Worm (Caenorhabditis elegans): ENCODE data around the gene M03D4.4.

The M03D4.4 gene

ce11 chrIV:6099770-6100169 lies 27.3 kb downstream of the M03D4.4 start:
- TF ChIP-seq unc-62 (GFP tag; optimal IDR thresholded peaks at IDR 0.05): no peak

DNA sequence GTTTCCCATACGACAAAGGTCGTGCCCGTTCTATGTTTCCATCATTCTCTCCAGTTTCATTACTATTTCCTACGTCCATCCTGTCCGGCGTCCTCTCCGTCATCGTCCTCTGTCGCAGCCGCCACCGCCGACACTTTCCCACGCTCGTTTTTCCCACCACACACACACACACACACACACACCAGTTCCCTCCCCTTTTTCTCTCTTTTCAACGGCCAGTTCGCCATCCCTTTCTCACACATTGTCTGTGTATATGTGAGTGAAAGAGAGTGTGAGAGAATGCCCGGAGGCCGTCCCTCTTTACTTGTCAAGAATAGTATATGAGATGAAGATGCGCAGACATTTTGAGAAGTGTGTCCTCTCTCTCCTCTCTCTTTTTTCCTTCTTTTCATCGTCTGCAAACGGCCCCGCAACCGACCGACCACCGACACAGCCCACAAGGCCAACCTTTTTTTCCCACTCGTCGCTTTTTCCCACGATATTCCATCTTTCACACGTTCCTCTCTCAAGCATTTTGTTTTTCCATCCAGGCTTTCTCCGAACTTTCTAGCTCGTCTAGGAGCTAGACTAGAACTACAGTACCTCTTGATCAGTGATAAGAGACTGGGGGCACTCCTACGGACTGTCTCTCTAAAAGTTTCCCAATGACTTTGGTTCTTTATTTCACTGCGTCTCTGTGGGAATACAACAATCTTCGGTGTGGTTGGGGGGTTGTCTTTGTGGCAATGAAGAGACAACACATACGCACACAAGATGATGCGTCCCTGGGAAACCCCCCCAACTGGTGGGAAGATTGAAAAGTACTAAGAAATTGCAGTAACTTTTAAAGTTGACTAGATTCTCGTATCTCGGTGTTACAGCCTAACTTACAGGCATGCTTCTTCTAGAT lies 29.8 kb downstream of the M03D4.4 start:
- no peak for TF ChIP-seq unc-62 (GFP tag; optimal IDR thresholded peaks at IDR 0.05)

DNA sequence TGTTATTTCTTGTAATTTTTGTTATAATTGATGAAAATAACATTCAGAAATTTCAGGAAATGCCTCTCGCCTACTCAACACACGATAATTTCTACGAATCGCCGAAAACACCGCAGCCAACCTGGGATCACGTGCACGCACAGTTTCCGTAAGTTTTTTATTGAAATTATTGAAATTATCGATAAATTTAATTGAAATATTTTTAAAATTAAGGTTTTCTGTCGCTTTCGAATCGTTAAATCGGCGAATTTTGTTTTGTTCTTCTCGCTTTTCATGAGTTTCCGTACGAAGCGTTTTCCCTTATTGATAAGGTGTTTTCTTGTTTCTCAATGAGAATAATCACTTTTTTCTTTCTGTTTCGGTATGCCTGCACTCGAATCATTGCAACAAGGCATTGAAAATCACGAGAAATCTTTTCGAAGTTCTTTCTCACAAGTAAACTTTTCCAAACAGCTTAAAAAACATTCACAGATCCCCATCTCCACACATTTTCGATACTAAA lies 31.7 kb downstream of the M03D4.4 start, which contains the start of gene lag-1:
lag-1 (plus strand) TSS at position 51 of the 502 bp plus-strand sequence.
- TF ChIP-seq unc-62 (GFP tag; optimal IDR thresholded peaks at IDR 0.05): no peak

ce11 chrIV:6094315-6094606 lies 32.8 kb downstream of the M03D4.4 start:
- no peak for TF ChIP-seq unc-62 (GFP tag; optimal IDR thresholded peaks at IDR 0.05)

DNA sequence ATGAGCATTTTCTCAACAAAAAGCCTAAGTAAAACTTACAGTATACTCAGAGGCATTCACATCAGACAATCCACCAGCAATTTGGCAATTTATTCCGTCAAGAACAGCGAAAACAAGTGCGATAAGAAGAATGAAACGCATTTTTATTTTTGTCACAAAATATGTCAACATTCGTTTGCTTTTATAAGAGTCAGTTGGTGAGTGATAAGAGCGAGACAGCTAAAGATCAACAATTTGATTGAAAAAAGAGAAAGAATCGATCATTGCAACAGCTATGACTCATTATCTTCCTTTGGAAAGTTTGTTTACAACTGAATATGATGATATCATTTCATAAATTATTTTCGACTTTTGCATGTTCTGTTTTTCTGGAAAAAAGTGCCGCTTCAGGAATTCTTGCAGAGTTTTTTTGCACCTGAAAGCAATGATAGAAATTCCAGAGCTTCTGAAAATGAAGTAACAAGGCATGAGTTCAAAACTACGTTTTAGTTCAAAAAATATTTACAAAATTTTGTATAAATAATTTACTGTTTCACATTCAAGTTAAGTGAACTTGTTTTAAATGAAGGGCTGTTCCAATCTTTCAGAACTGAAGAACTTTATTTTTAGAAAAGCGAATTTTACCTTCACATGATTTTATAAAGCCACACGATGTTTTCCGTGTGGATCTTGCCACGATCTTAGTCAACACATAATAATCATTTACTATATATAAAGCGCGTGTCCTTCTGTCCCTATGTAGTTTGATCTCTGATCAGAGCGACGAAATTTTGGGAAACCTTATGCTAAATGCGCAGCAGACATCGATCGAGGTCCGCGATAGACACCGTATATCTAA lies 33.4 kb downstream of the M03D4.4 start, which contains the start of gene cpi-1:
cpi-1 (minus strand) TSS at position 204 of the 838 bp plus-strand sequence.
- TF ChIP-seq unc-62 (GFP tag; optimal IDR thresholded peaks at IDR 0.05): no peak

- no peak for TF ChIP-seq unc-62 (GFP tag; optimal IDR thresholded peaks at IDR 0.05)
These were observed 34.8 kb downstream of the M03D4.4 start, which contains the start of gene K08B4.7 for ce11 chrIV:6092313-6092712. Gene K08B4.7, minus strand, starts transcription at chrIV:6092413.

DNA sequence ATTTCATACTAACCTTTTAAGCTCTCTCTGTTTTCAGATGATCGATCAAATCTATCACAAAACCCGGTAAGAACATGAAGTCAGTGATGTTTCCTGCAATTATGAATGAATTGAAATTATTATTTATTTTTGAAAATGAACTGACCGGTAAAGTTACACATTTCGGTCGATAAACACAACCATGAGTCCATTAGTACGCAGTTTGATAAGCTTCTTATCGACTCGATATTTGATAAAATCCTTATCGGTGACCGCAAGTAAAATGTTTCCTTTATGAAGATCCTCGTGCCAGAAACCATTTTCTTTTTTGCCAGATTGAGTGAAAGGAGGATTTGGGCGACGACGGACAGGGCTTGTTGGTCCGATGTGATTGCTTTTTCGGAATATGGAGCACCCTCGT lies 40.6 kb downstream of the M03D4.4 start:
- no peak for TF ChIP-seq unc-62 (GFP tag; optimal IDR thresholded peaks at IDR 0.05)

DNA sequence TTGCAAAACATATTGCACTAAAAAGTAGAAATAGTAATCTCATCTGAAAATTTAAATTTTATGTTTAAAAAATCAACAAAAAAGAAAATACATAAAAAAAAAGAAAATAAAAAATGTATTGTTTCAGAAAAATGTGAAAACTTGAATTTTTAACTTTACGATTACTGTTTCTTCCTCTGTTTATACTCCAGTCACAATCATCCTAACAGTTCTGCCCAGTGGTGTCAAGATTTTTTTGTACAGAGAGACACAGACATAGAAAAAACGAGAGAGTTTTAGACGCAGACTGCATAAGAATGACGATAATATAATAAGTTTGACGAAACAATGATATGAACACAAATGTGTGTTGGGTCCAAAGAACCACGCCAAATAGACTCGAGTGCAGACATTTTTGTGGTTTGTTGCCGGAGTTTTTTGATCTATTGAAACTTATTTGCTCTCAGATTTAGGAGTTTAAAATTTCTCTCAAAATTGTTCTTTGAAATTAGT lies 43.5 kb downstream of the M03D4.4 start, which contains the start of gene ugt-20:
ugt-20 (minus strand) TSS at position 51 of the 492 bp plus-strand sequence.
- no peak for TF ChIP-seq unc-62 (GFP tag; optimal IDR thresholded peaks at IDR 0.05)

ce11 chrIV:6079925-6080324 lies 47.2 kb downstream of the M03D4.4 start, which contains the start of gene ugt-19:
Gene ugt-19, minus strand, starts transcription at chrIV:6079952.
- no peak for TF ChIP-seq unc-62 (GFP tag; optimal IDR thresholded peaks at IDR 0.05)

- TF ChIP-seq unc-62 (GFP tag; optimal IDR thresholded peaks at IDR 0.05): no peak
These were observed 51.0 kb downstream of the M03D4.4 start, which contains the start of gene cpg-20 for ce11 chrIV:6076128-6076527. Gene cpg-20, minus strand, starts transcription at chrIV:6076228.

Measured in whole organism, dauer.